Fruit fly (Drosophila melanogaster) whole organism, embryonic: Measurements from ENCODE around the gene blanks.

Source experiments
- CG10431 ChIP-seq: fragments of 200-800 bp; sonication (Bioruptor generic); optimal IDR thresholded peaks from 3 replicates; lab custom pipeline; 2018; ENCODE audit warnings: missing biosample characterization, mild to moderate bottlenecking, missing genetic modification characterization
- CG12155 ChIP-seq: fragments of 200-800 bp; sonication (Bioruptor generic); optimal IDR thresholded peaks from 3 replicates; lab custom pipeline; 2016; ENCODE audit warnings: missing biosample characterization, missing genetic modification characterization
- CG14014 ChIP-seq: fragments of 200-800 bp; sonication (Bioruptor generic); IDR thresholded peaks from 2 replicates; pipeline ENCODE4 v1.3.6; 2022; ENCODE audit warnings: missing biosample characterization, missing genetic modification characterization
- CG15696 ChIP-seq: fragments of 200-800 bp; sonication (Bioruptor generic); optimal IDR thresholded peaks from 2 replicates; lab custom pipeline; 2019; ENCODE audit warnings: missing biosample characterization, mild to moderate bottlenecking, missing genetic modification characterization, moderate library complexity
- CG1647 ChIP-seq: fragments of 200-800 bp; sonication (Bioruptor generic); optimal IDR thresholded peaks from 3 replicates; lab custom pipeline; 2016; ENCODE audit warnings: missing biosample characterization, missing genetic modification characterization
- CG16815 ChIP-seq: fragments of 200-800 bp; sonication (Bioruptor generic); optimal IDR thresholded peaks from 3 replicates; lab custom pipeline; 2017; ENCODE audit warnings: missing biosample characterization, mild to moderate bottlenecking, missing genetic modification characterization
- CG17612 ChIP-seq: fragments of 200-800 bp; sonication (Bioruptor generic); IDR thresholded peaks from 2 replicates; pipeline ENCODE4 v1.3.6; 2022; ENCODE audit warnings: missing biosample characterization, missing genetic modification characterization
- CG17802 ChIP-seq: fragments of 200-800 bp; sonication (Bioruptor generic); optimal IDR thresholded peaks from 2 replicates; lab custom pipeline; 2018; ENCODE audit warnings: missing biosample characterization, mild to moderate bottlenecking, missing genetic modification characterization, moderate library complexity
- CG2875 ChIP-seq: fragments of 200-800 bp; sonication (Bioruptor generic); optimal IDR thresholded peaks from 2 replicates; lab custom pipeline; 2017; ENCODE audit warnings: missing biosample characterization, mild to moderate bottlenecking, missing genetic modification characterization, missing genetic modification reagents
- CG31224 ChIP-seq: fragments of 200-800 bp; sonication (Bioruptor generic); IDR thresholded peaks from 2 replicates; pipeline ENCODE4 v1.3.6; 2022; ENCODE audit warnings: missing biosample characterization, missing genetic modification characterization
- CG3726 ChIP-seq: fragments of 200-800 bp; sonication (Bioruptor generic); IDR thresholded peaks from 3 replicates; pipeline ENCODE4, ENCODE4 v1.3.6; 2022; ENCODE audit warnings: missing biosample characterization, missing genetic modification characterization
- CG5245 ChIP-seq: fragments of 200-800 bp; sonication (Bioruptor generic); optimal IDR thresholded peaks from 3 replicates; lab custom pipeline; 2016; ENCODE audit warnings: missing biosample characterization, missing genetic modification characterization
- CG7372 ChIP-seq: fragments of 200-800 bp; sonication (Bioruptor generic); IDR thresholded peaks from 2 replicates; pipeline ENCODE4 v1.3.6; 2022; ENCODE audit warnings: missing biosample characterization, missing genetic modification characterization
- CG7786 ChIP-seq: fragments of 200-800 bp; sonication (Bioruptor generic); optimal IDR thresholded peaks from 2 replicates; lab custom pipeline; 2016; ENCODE audit warnings: missing biosample characterization, missing genetic modification characterization
- CG8290 ChIP-seq, 3 experiments: fragments of 200-800 bp; sonication (Bioruptor generic); optimal IDR thresholded peaks; 2 replicates each; lab custom pipeline; 2016 to 2019; ENCODE audit warnings: missing biosample characterization in 3 of 3, missing genetic modification characterization in 3 of 3, mild to moderate bottlenecking in 2 of 3, moderate library complexity in 1 of 3
- CG9215 ChIP-seq: fragments of 200-800 bp; sonication (Bioruptor generic); IDR thresholded peaks from 2 replicates; pipeline ENCODE4 v1.3.6; 2022; ENCODE audit warnings: missing biosample characterization, missing genetic modification characterization
- CG9437 ChIP-seq: fragments of 200-800 bp; sonication (Bioruptor generic); optimal IDR thresholded peaks from 2 replicates; lab custom pipeline; 2018; ENCODE audit warnings: missing biosample characterization, mild to moderate bottlenecking, missing genetic modification characterization
- D19A ChIP-seq: fragments of 200-800 bp; optimal IDR thresholded peaks from 3 replicates; lab custom pipeline; 2019; ENCODE audit warnings: missing biosample characterization, mild to moderate bottlenecking, missing genetic modification characterization, moderate library complexity
- Deaf1 ChIP-seq: fragments of 200-800 bp; optimal IDR thresholded peaks from 3 replicates; lab custom pipeline; 2019; ENCODE audit warnings: missing biosample characterization, mild to moderate bottlenecking, missing genetic modification characterization, moderate library complexity
- Doc3 ChIP-seq: fragments of 200-800 bp; sonication (Bioruptor generic); IDR thresholded peaks from 3 replicates; pipeline ENCODE4 v1.3.6; 2022; ENCODE audit warnings: missing biosample characterization, missing genetic modification characterization; ENCODE audit not compliant: partially characterized antibody
- Drgx ChIP-seq: fragments of 200-800 bp; sonication (Bioruptor generic); IDR thresholded peaks from 2 replicates; pipeline ENCODE4 v1.3.6; 2022; ENCODE audit warnings: missing biosample characterization, missing genetic modification characterization
- Elba2 ChIP-seq: fragments of 200-800 bp; sonication (Bioruptor generic); optimal IDR thresholded peaks from 3 replicates; lab custom pipeline; 2016; ENCODE audit warnings: missing biosample characterization, missing genetic modification characterization
- H15 ChIP-seq: fragments of 200-800 bp; sonication (Bioruptor generic); IDR thresholded peaks from 3 replicates; pipeline ENCODE4 v1.3.6; 2022; ENCODE audit warnings: missing biosample characterization, missing genetic modification characterization
- HHEX ChIP-seq: fragments of 200-800 bp; sonication (Bioruptor generic); optimal IDR thresholded peaks from 3 replicates; lab custom pipeline; 2017; ENCODE audit warnings: missing biosample characterization, mild to moderate bottlenecking, missing genetic modification characterization, missing genetic modification reagents
- Hr78 ChIP-seq, 2 experiments: fragments of 200-800 bp in 1 of 2; fragments of >200 bp in 1 of 2; sonication (Bioruptor generic) in 1 of 2; optimal IDR thresholded peaks; 2 replicates each; lab custom pipeline; 2017 to 2019; ENCODE audit warnings: missing biosample characterization in 2 of 2, missing genetic modification characterization in 2 of 2, mild to moderate bottlenecking in 1 of 2, moderate library complexity in 1 of 2
- Nf-YA ChIP-seq: fragments of 200-800 bp; sonication (Bioruptor generic); IDR thresholded peaks from 2 replicates; pipeline ENCODE4 v1.3.6; 2022; ENCODE audit warnings: missing biosample characterization, missing genetic modification characterization
- Nf-YB ChIP-seq: fragments of 200-800 bp; sonication (Bioruptor generic); optimal IDR thresholded peaks from 3 replicates; lab custom pipeline; 2019; ENCODE audit warnings: missing biosample characterization, mild to moderate bottlenecking, missing genetic modification characterization, moderate library complexity
- NfI ChIP-seq: fragments of 200-800 bp; sonication (Bioruptor generic); optimal IDR thresholded peaks from 3 replicates; lab custom pipeline; 2018; ENCODE audit warnings: missing biosample characterization, mild to moderate bottlenecking, missing genetic modification characterization, moderate library complexity
- Optix ChIP-seq: fragments of 200-800 bp; sonication (Bioruptor generic); IDR thresholded peaks from 3 replicates; pipeline ENCODE4 v1.3.6; 2022; ENCODE audit warnings: missing biosample characterization, missing genetic modification characterization
- Ravus ChIP-seq: fragments of 200-800 bp; sonication (Bioruptor generic); IDR thresholded peaks from 2 replicates; pipeline ENCODE4 v1.3.6; 2022; ENCODE audit warnings: missing biosample characterization, missing genetic modification characterization
- Six4 ChIP-seq: fragments of 200-800 bp; sonication (Bioruptor generic); optimal IDR thresholded peaks from 2 replicates; lab custom pipeline; 2016; ENCODE audit warnings: missing biosample characterization, missing genetic modification characterization
- Tbp ChIP-seq: fragments of >200 bp; optimal IDR thresholded peaks from 2 replicates; lab custom pipeline; 2018; ENCODE audit warnings: missing biosample characterization, missing genetic modification characterization
- abd-A ChIP-seq: fragments of 200-800 bp; sonication (Bioruptor generic); optimal IDR thresholded peaks from 3 replicates; lab custom pipeline; 2019; ENCODE audit warnings: missing biosample characterization, mild to moderate bottlenecking, missing genetic modification characterization, moderate library complexity
- chinmo ChIP-seq: fragments of 200-800 bp; sonication (Bioruptor generic); IDR thresholded peaks from 4 replicates; pipeline ENCODE4 v1.3.6; 2022; ENCODE audit warnings: missing biosample characterization, missing genetic modification characterization; ENCODE audit not compliant: partially characterized antibody
- danr ChIP-seq: fragments of 200-800 bp; sonication (Bioruptor generic); IDR thresholded peaks from 2 replicates; pipeline ENCODE4 v1.3.6; 2022; ENCODE audit warnings: missing biosample characterization, missing genetic modification characterization
- dysf ChIP-seq: fragments of 200-800 bp; sonication (Bioruptor generic); IDR thresholded peaks from 3 replicates; pipeline ENCODE4 v1.3.6; 2022; ENCODE audit warnings: missing biosample characterization, missing genetic modification characterization
- emc ChIP-seq: fragments of 200-800 bp; sonication (Bioruptor generic); optimal IDR thresholded peaks from 2 replicates; lab custom pipeline; 2016; ENCODE audit warnings: missing biosample characterization, missing genetic modification characterization
- lola ChIP-seq, 3 experiments: fragments of >200 bp in 2 of 3; fragments of 200-800 bp in 1 of 3; sonication (Bioruptor generic) in 1 of 3; optimal IDR thresholded peaks; 2 replicates each; lab custom pipeline; 2017 to 2019; ENCODE audit warnings: missing biosample characterization in 3 of 3, missing genetic modification characterization in 3 of 3, mild to moderate bottlenecking in 1 of 3, moderate library complexity in 1 of 3
- lov ChIP-seq, 2 experiments: fragments of 200-800 bp in 1 of 2; fragments of >200 bp in 1 of 2; sonication (Bioruptor generic) in 1 of 2; IDR thresholded peaks in 1 of 2; optimal IDR thresholded peaks in 1 of 2; 2 replicates in 1 of 2; 3 replicates in 1 of 2; pipeline versions ENCODE4 v1.3.6 to Lab custom; 2017 to 2022; ENCODE audit warnings: missing biosample characterization in 1 of 2, missing genetic modification characterization in 1 of 2
- maf-S ChIP-seq: fragments of 200-800 bp; sonication (Bioruptor generic); optimal IDR thresholded peaks from 2 replicates; lab custom pipeline; 2016; ENCODE audit warnings: missing biosample characterization, missing genetic modification characterization
- mam ChIP-seq: fragments of 200-800 bp; sonication (Bioruptor generic); optimal IDR thresholded peaks from 3 replicates; lab custom pipeline; 2016; ENCODE audit warnings: missing biosample characterization, missing genetic modification characterization
- pfk ChIP-seq: fragments of 200-800 bp; sonication (Bioruptor generic); optimal IDR thresholded peaks from 2 replicates; lab custom pipeline; 2018; ENCODE audit warnings: missing biosample characterization, mild to moderate bottlenecking, missing genetic modification characterization, moderate library complexity
- pzg ChIP-seq: fragments of 200-800 bp; sonication (Bioruptor generic); optimal IDR thresholded peaks from 3 replicates; lab custom pipeline; 2018; ENCODE audit warnings: missing biosample characterization, mild to moderate bottlenecking, missing genetic modification characterization, moderate library complexity
- ranshi ChIP-seq: fragments of 200-800 bp; sonication (Bioruptor generic); IDR thresholded peaks from 2 replicates; pipeline ENCODE4 v1.3.6; 2022; ENCODE audit warnings: missing biosample characterization, missing genetic modification characterization
- salm ChIP-seq: fragments of 200-800 bp; sonication (Bioruptor generic); optimal IDR thresholded peaks from 2 replicates; lab custom pipeline; 2018; ENCODE audit warnings: missing biosample characterization, mild to moderate bottlenecking, missing genetic modification characterization
- sd ChIP-seq: fragments of 200-800 bp; sonication (Bioruptor generic); optimal IDR thresholded peaks from 3 replicates; lab custom pipeline; 2018; ENCODE audit warnings: missing biosample characterization, mild to moderate bottlenecking, missing genetic modification characterization, moderate library complexity
- vvl ChIP-seq: fragments of 200-800 bp; sonication (Bioruptor generic); IDR thresholded peaks from 2 replicates; pipeline ENCODE4 v1.3.6; 2022; ENCODE audit warnings: missing biosample characterization, missing genetic modification characterization
- zen ChIP-seq: fragments of 200-800 bp; sonication (Bioruptor generic); optimal IDR thresholded peaks from 3 replicates; lab custom pipeline; 2018; ENCODE audit warnings: missing biosample characterization, mild to moderate bottlenecking, missing genetic modification characterization, moderate library complexity
- zf30C ChIP-seq: fragments of 200-800 bp; sonication (Bioruptor generic); optimal IDR thresholded peaks from 3 replicates; lab custom pipeline; 2018; ENCODE audit warnings: missing biosample characterization, mild to moderate bottlenecking, missing genetic modification characterization

blanks gene

DNA sequence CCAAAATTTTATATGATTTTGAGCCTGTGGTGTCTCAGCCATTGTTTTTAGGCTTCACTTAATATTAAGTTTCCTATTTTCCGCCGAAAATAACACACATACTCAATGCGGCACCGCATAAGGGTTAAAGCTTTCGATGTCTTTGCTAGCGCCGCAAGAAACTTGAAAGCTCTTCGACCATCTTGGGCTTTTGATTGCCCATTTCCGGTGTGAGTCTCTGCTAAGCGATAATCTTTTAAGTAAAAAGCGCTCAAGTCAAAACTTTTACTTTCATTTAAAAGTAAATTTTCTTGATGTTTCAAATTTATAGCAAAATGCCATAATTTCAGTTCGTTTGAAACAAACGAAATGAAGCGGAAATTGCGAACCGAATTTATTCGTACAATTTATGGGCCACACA, 13.2 kb upstream of the blanks start (continued):
- TF ChIP-seq CG17802 (tag; lab: Kevin White, UChicago) (peak; percentile 87), CG1647 (peak; percentile 59), CG14014 (GFP tag; lab: Robert Waterston, UW) (peak; percentile 79), salm (tag; lab: Kevin White, UChicago) (peak; percentile 76), zen (tag; lab: Kevin White, UChicago) (no peak), Optix (GFP tag; lab: Robert Waterston, UW) (peak; percentile 76), D19A (tag; lab: Kevin White, UChicago) (no peak), CG17612 (peak; percentile 78), Drgx (no peak), H15 (GFP tag; lab: Robert Waterston, UW) (peak; percentile 89), emc (peak; percentile 81), CG9437 (GFP tag; lab: Kevin White, UChicago) (peak; percentile 66), Nf-YB (GFP tag; lab: Kevin White, UChicago) (peak; percentile 69), CG2875 (GFP tag; lab: Kevin White, UChicago) (peak; percentile 88), Hr78 (GFP tag; optimal IDR thresholded peaks at IDR 0.05; lab: Kevin White, UChicago) (no peak), Tbp (GFP tag; lab: Kevin White, UChicago) (no peak), pzg (GFP tag; lab: Kevin White, UChicago) (peak; percentile 40), dysf (peak; percentile 78; the same call in 2 of the 3 replicates), lola (GFP tag; optimal IDR thresholded peaks at IDR 0.05; lab: Kevin White, UChicago) (peak in 1 of 3 experiments; percentile 45), ranshi (GFP tag; lab: Robert Waterston, UW) (peak; percentile 73), Six4 (peak; percentile 76), CG15696 (tag; lab: Kevin White, UChicago) (no peak), vvl (GFP tag; lab: Robert Waterston, UW) (peak; percentile 96), CG5245 (GFP tag; lab: Kevin White, UChicago) (peak; percentile 82), CG9215 (peak; percentile 54), CG12155 (GFP tag; lab: Kevin White, UChicago) (peak; percentile 60), pfk (GFP tag; lab: Kevin White, UChicago) (peak; percentile 90), CG8290 (GFP tag; optimal IDR thresholded peaks at IDR 0.05; lab: Kevin White, UChicago) (no peak), CG8290 (tag; optimal IDR thresholded peaks at IDR 0.05; lab: Kevin White, UChicago) (peak in 1 of 2 experiments; percentile 84), CG16815 (GFP tag; lab: Kevin White, UChicago) (peak; percentile 26), Nf-YA (GFP tag; lab: Robert Waterston, UW) (peak; percentile 85), danr (GFP tag; lab: Robert Waterston, UW) (no peak; the same call in 1 of the 2 replicates), chinmo (peak; percentile 77; the same call in 1 of the 4 replicates), Doc3 (GFP tag; lab: Robert Waterston, UW) (no peak), HHEX (peak; percentile 94), maf-S (GFP tag; lab: Kevin White, UChicago) (peak; percentile 85), Ravus (GFP tag; lab: Robert Waterston, UW) (no peak; the same call in 1 of the 2 replicates), sd (tag; lab: Kevin White, UChicago) (no peak), Deaf1 (tag; lab: Kevin White, UChicago) (peak; percentile 73), CG7372 (GFP tag; lab: Robert Waterston, UW) (peak; percentile 79), CG3726 (peak; percentile 50; the same call in 1 of the 3 replicates), NfI (GFP tag; lab: Kevin White, UChicago) (peak; percentile 97), CG7786 (peak; percentile 62), Elba2 (GFP tag; lab: Kevin White, UChicago) (no peak), CG31224 (GFP tag; lab: Robert Waterston, UW) (peak; percentile 74), CG10431 (GFP tag; lab: Kevin White, UChicago) (peak; percentile 85), zf30C (GFP tag; lab: Kevin White, UChicago) (no peak), lov (optimal IDR thresholded peaks at IDR 0.05; lab: Kevin White, UChicago) (no peak), lov (GFP tag; IDR thresholded peaks at IDR 0.05; lab: Robert Waterston, UW) (peak; percentile 91), mam (GFP tag; lab: Kevin White, UChicago) (peak; percentile 77), abd-A (tag; lab: Kevin White, UChicago) (no peak)
